Worm (Caenorhabditis elegans): Measurements from ENCODE around the gene syx-5.

The syx-5 gene

ce11 chrV:11787258-11787657, 22.6 kb downstream of the syx-5 start, which contains the start of gene F55A11.7:
TSS of gene F55A11.7 (minus strand) at chrV:11787443.
- TF ChIP-seq ceh-30 (tag; optimal IDR thresholded peaks at IDR 0.05) = no peak
- no peak for TF ChIP-seq pha-2 (tag; optimal IDR thresholded peaks at IDR 0.05)
- no peak for TF ChIP-seq ahr-1 (tag; optimal IDR thresholded peaks at IDR 0.05)
- TF ChIP-seq elt-2 (tag; optimal IDR thresholded peaks at IDR 0.05) = no peak
- TF ChIP-seq ceh-9 (tag; optimal IDR thresholded peaks at IDR 0.05) = no peak
- TF ChIP-seq unc-3 (GFP tag; conservative IDR thresholded peaks at IDR 0.05) = no peak
- TF ChIP-seq unc-3 (tag; optimal IDR thresholded peaks at IDR 0.05) = no peak

ce11 chrV:11787742-11788238, 23.1 kb downstream of the syx-5 start, which contains the start of gene F55A11.8:
TSS of gene F55A11.8 (plus strand) at chrV:11788188.
- TF ChIP-seq ceh-2 (tag; optimal IDR thresholded peaks at IDR 0.05) = no peak
- no peak for TF ChIP-seq unc-86 (tag; optimal IDR thresholded peaks at IDR 0.05)
- TF ChIP-seq nhr-11 (tag; optimal IDR thresholded peaks at IDR 0.05) = no peak
- no peak for TF ChIP-seq ceh-30 (tag; optimal IDR thresholded peaks at IDR 0.05)
- TF ChIP-seq hlh-13 (GFP tag; optimal IDR thresholded peaks at IDR 0.05) = no peak
- no peak for TF ChIP-seq nhr-232 (tag; optimal IDR thresholded peaks at IDR 0.05)
- no peak for TF ChIP-seq npax-4 (tag; optimal IDR thresholded peaks at IDR 0.05)
- TF ChIP-seq gmeb-2 (tag; optimal IDR thresholded peaks at IDR 0.05) = no peak
- TF ChIP-seq fax-1 (tag; optimal IDR thresholded peaks at IDR 0.05) = no peak
- TF ChIP-seq elt-4 (tag; optimal IDR thresholded peaks at IDR 0.05) = no peak
- TF ChIP-seq lin-11 (tag; optimal IDR thresholded peaks at IDR 0.05) = no peak
- no peak for TF ChIP-seq ceh-9 (tag; optimal IDR thresholded peaks at IDR 0.05)
- no peak for TF ChIP-seq dve-1 (tag; optimal IDR thresholded peaks at IDR 0.05)
- TF ChIP-seq zip-5 (tag; optimal IDR thresholded peaks at IDR 0.05) = no peak
- TF ChIP-seq ceh-45 (GFP tag; IDR thresholded peaks at IDR 0.05) = no peak
- TF ChIP-seq sox-2 (GFP tag; IDR thresholded peaks at IDR 0.05) = no peak
- no peak for TF ChIP-seq C08G9.2 (tag; optimal IDR thresholded peaks at IDR 0.05)

ce11 chrV:11789474-11789873, 24.8 kb downstream of the syx-5 start, which contains the start of gene D2023.1:
TSS of gene D2023.1 (plus strand) at chrV:11789550.
- no peak for TF ChIP-seq zip-5 (tag; optimal IDR thresholded peaks at IDR 0.05)
- no peak for TF ChIP-seq elt-4 (tag; optimal IDR thresholded peaks at IDR 0.05)
- no peak for TF ChIP-seq ceh-24 (tag; optimal IDR thresholded peaks at IDR 0.05)
- no peak for TF ChIP-seq ceh-22 (tag; optimal IDR thresholded peaks at IDR 0.05)
- no peak for TF ChIP-seq madf-2 (tag; optimal IDR thresholded peaks at IDR 0.05)
- TF ChIP-seq hlh-13 (GFP tag; optimal IDR thresholded peaks at IDR 0.05) = no peak
- no peak for TF ChIP-seq fax-1 (tag; optimal IDR thresholded peaks at IDR 0.05)
- no peak for TF ChIP-seq che-1 (tag; optimal IDR thresholded peaks at IDR 0.05)
- no peak for TF ChIP-seq pha-2 (tag; optimal IDR thresholded peaks at IDR 0.05)
- no peak for TF ChIP-seq pqm-1 (tag; optimal IDR thresholded peaks at IDR 0.05)
- TF ChIP-seq ceh-48 (tag; optimal IDR thresholded peaks at IDR 0.05) = no peak
- TF ChIP-seq pha-4 (tag; optimal IDR thresholded peaks at IDR 0.05) = no peak
- TF ChIP-seq ref-2 (tag; optimal IDR thresholded peaks at IDR 0.05) = no peak
- TF ChIP-seq sox-4 (tag; optimal IDR thresholded peaks at IDR 0.05) = no peak
- TF ChIP-seq ztf-16 (tag; optimal IDR thresholded peaks at IDR 0.05) = no peak
- no peak for TF ChIP-seq ceh-34 (tag; optimal IDR thresholded peaks at IDR 0.05)

ce11 chrV:11794172-11794571, 29.5 kb downstream of the syx-5 start:
- TF ChIP-seq ceh-19 (GFP tag; optimal IDR thresholded peaks at IDR 0.05) (no peak), dve-1 (tag; optimal IDR thresholded peaks at IDR 0.05) (no peak), tbx-2 (tag; optimal IDR thresholded peaks at IDR 0.05) (no peak), pha-2 (tag; optimal IDR thresholded peaks at IDR 0.05) (no peak), ttx-3 (tag; optimal IDR thresholded peaks at IDR 0.05) (no peak), ama-1 (optimal IDR thresholded peaks at IDR 0.05) (no peak), unc-42 (tag; optimal IDR thresholded peaks at IDR 0.05) (no peak), ceh-24 (tag; optimal IDR thresholded peaks at IDR 0.05) (no peak), ceh-34 (tag; optimal IDR thresholded peaks at IDR 0.05) (no peak), elt-2 (tag; optimal IDR thresholded peaks at IDR 0.05) (no peak), ref-2 (tag; optimal IDR thresholded peaks at IDR 0.05) (no peak), lim-6 (tag; optimal IDR thresholded peaks at IDR 0.05) (no peak), hlh-6 (tag; optimal IDR thresholded peaks at IDR 0.05) (no peak), unc-86 (tag; optimal IDR thresholded peaks at IDR 0.05) (no peak), nfya-1 (tag; optimal IDR thresholded peaks at IDR 0.05) (no peak)
